Worm (Caenorhabditis elegans) whole organism, young adult: Measurements from ENCODE around the gene srx-73.

Experiments
- C06A6.2 ChIP-seq: fragments of 200-800 bp; sonication (Bioruptor generic); conservative IDR thresholded peaks from 2 replicates; pipeline ENCODE4 v1.3.6; 2022; ENCODE audit warnings: missing genetic modification characterization, missing compliant biosample characterization
- F10E7.11 ChIP-seq: sonication (generic microtip); optimal IDR thresholded peaks from 2 replicates; lab custom pipeline; 2017; ENCODE audit warnings: mild to moderate bottlenecking, missing genetic modification characterization, moderate library complexity, missing compliant biosample characterization
- F23B12.7 ChIP-seq: sonication (generic microtip); optimal IDR thresholded peaks from 2 replicates; lab custom pipeline; 2017; ENCODE audit warnings: missing genetic modification characterization, mild to moderate bottlenecking, missing compliant biosample characterization, antibody characterized with exemption, moderate library complexity; ENCODE audit not compliant: insufficient read depth
- F39B2.1 ChIP-seq: fragments of 200-800 bp; sonication (Bioruptor generic); IDR thresholded peaks from 2 replicates; pipeline ENCODE4 v1.3.6; 2022; ENCODE audit warnings: missing genetic modification reagents, missing genetic modification characterization, missing compliant biosample characterization
- K12H6.12 ChIP-seq: fragments of 200-800 bp; sonication (Bioruptor generic); optimal IDR thresholded peaks from 2 replicates; lab custom pipeline; 2018; ENCODE audit warnings: mild to moderate bottlenecking, missing genetic modification characterization, missing compliant biosample characterization
- T07F8.4 ChIP-seq: sonication (generic microtip); optimal IDR thresholded peaks from 2 replicates; lab custom pipeline; 2016; ENCODE audit warnings: mild to moderate bottlenecking, missing genetic modification characterization, moderate library complexity, missing compliant biosample characterization
- Y53G8AR.9 ChIP-seq: fragments of 200-800 bp; sonication (Bioruptor generic); conservative IDR thresholded peaks from 2 replicates; pipeline ENCODE4 v1.3.6; 2022; ENCODE audit warnings: missing genetic modification reagents, missing genetic modification characterization, missing compliant biosample characterization
- Y79H2A.3 ChIP-seq: fragments of 200-800 bp; sonication (Bioruptor generic); conservative IDR thresholded peaks from 2 replicates; pipeline ENCODE4 v1.3.6; 2022; ENCODE audit warnings: missing genetic modification reagents, missing genetic modification characterization, missing compliant biosample characterization
- ZK185.1 ChIP-seq: sonication (generic microtip); optimal IDR thresholded peaks from 2 replicates; lab custom pipeline; 2016; ENCODE audit warnings: mild to moderate bottlenecking, missing genetic modification characterization, missing compliant biosample characterization; ENCODE audit not compliant: poor library complexity, severe bottlenecking
- atf-7 ChIP-seq: sonication (generic microtip); optimal IDR thresholded peaks from 2 replicates; lab custom pipeline; 2017; ENCODE audit warnings: mild to moderate bottlenecking, missing genetic modification characterization, missing compliant biosample characterization
- attf-6 ChIP-seq: fragments of 200-800 bp; sonication (Bioruptor generic); IDR thresholded peaks from 2 replicates; pipeline ENCODE4 v1.3.6; 2022; ENCODE audit warnings: missing genetic modification reagents, missing genetic modification characterization, missing compliant biosample characterization
- bed-1 ChIP-seq: fragments of 200-800 bp; sonication (Bioruptor generic); IDR thresholded peaks from 2 replicates; pipeline ENCODE4 v1.3.6; 2022; ENCODE audit warnings: missing genetic modification reagents, missing genetic modification characterization, missing compliant biosample characterization
- ceh-100 ChIP-seq: fragments of 200-800 bp; sonication (Bioruptor generic); IDR thresholded peaks from 2 replicates; pipeline ENCODE4 v1.3.6; 2022; ENCODE audit warnings: missing genetic modification reagents, missing genetic modification characterization, missing compliant biosample characterization
- ceh-58 ChIP-seq: fragments of 200-800 bp; sonication (Bioruptor generic); IDR thresholded peaks from 2 replicates; pipeline ENCODE4 v1.3.6; 2022; ENCODE audit warnings: missing genetic modification characterization, missing compliant biosample characterization
- ceh-79 ChIP-seq: sonication (generic microtip); optimal IDR thresholded peaks from 2 replicates; lab custom pipeline; 2017; ENCODE audit warnings: mild to moderate bottlenecking, missing genetic modification characterization, missing compliant biosample characterization
- hmg-20 ChIP-seq: fragments of 200-800 bp; sonication (Bioruptor generic); IDR thresholded peaks from 2 replicates; pipeline ENCODE4 v1.3.6; 2022; ENCODE audit warnings: missing genetic modification reagents, missing genetic modification characterization, missing compliant biosample characterization
- hsf-1 ChIP-seq: fragments of 200-800 bp; sonication (Bioruptor generic); IDR thresholded peaks from 2 replicates; pipeline ENCODE4 v1.3.6; 2022; ENCODE audit warnings: missing genetic modification reagents, missing genetic modification characterization, missing compliant biosample characterization
- let-607 ChIP-seq, 2 experiments: fragments of 200-800 bp in 1 of 2; sonication (Bioruptor generic) in 1 of 2; sonication (generic microtip) in 1 of 2; optimal IDR thresholded peaks; 2 replicates each; lab custom pipeline; 2016 to 2018; ENCODE audit warnings: mild to moderate bottlenecking in 2 of 2, missing compliant biosample characterization in 2 of 2, missing genetic modification characterization in 2 of 2, moderate library complexity in 2 of 2, missing genotype in 1 of 2
- lin-26 ChIP-seq: fragments of 200-800 bp; sonication (Bioruptor generic); IDR thresholded peaks from 2 replicates; pipeline ENCODE4 v1.3.6; 2022; ENCODE audit warnings: missing genetic modification reagents, missing genetic modification characterization, missing compliant biosample characterization
- lin-35 ChIP-seq, 3 experiments: fragments of 150-350 bp in 2 of 3; sonication (generic microtip) in 1 of 3; optimal IDR thresholded peaks; 2 replicates each; lab custom pipeline; 2014 to 2018; ENCODE audit warnings: missing biosample characterization in 3 of 3, missing genetic modification characterization in 3 of 3, missing genetic modification reagents in 3 of 3
- madf-3 ChIP-seq: fragments of 200-800 bp; sonication (Bioruptor generic); IDR thresholded peaks from 2 replicates; pipeline ENCODE4 v1.3.6; 2022; ENCODE audit warnings: missing genetic modification reagents, missing genetic modification characterization, missing compliant biosample characterization
- madf-6 ChIP-seq: fragments of 200-800 bp; sonication (Bioruptor generic); IDR thresholded peaks from 2 replicates; pipeline ENCODE4 v1.3.6; 2022; ENCODE audit warnings: missing genetic modification reagents, missing genetic modification characterization, missing compliant biosample characterization
- nfya-1 ChIP-seq: sonication (generic microtip); optimal IDR thresholded peaks from 2 replicates; lab custom pipeline; 2017; ENCODE audit warnings: antibody characterized with exemption, missing compliant biosample characterization, missing genetic modification characterization, borderline replicate concordance; ENCODE audit not compliant: insufficient read depth
- nfya-2 ChIP-seq: fragments of 200-800 bp; sonication (Bioruptor generic); IDR thresholded peaks from 2 replicates; pipeline ENCODE4 v1.3.6; 2022; ENCODE audit warnings: missing genetic modification reagents, missing genetic modification characterization, missing compliant biosample characterization
- nfyb-1 ChIP-seq: fragments of 200-800 bp; sonication (Bioruptor generic); IDR thresholded peaks from 2 replicates; pipeline ENCODE4 v1.3.6; 2022; ENCODE audit warnings: missing genetic modification reagents, missing genetic modification characterization, missing compliant biosample characterization
- rcor-1 ChIP-seq: fragments of 200-800 bp; sonication (Bioruptor generic); IDR thresholded peaks from 2 replicates; pipeline ENCODE4 v1.3.6; 2022; ENCODE audit warnings: missing genetic modification reagents, missing genetic modification characterization, missing compliant biosample characterization
- rec-8 ChIP-seq, 2 experiments: sonication (generic microtip); optimal IDR thresholded peaks; 2 replicates each; lab custom pipeline; 2016; ENCODE audit warnings: mild to moderate bottlenecking in 2 of 2, missing genetic modification characterization in 2 of 2, missing genetic modification reagents in 2 of 2, missing genotype in 2 of 2, missing biosample characterization in 1 of 2, missing compliant biosample characterization in 1 of 2, moderate library complexity in 1 of 2
- sea-2 ChIP-seq: fragments of 200-800 bp; sonication (Bioruptor generic); IDR thresholded peaks from 2 replicates; pipeline ENCODE4 v1.3.6; 2022; ENCODE audit warnings: missing genetic modification characterization, missing compliant biosample characterization
- snpc-1.1 ChIP-seq: sonication (generic microtip); optimal IDR thresholded peaks from 2 replicates; lab custom pipeline; 2017; ENCODE audit warnings: missing genetic modification characterization, mild to moderate bottlenecking, missing compliant biosample characterization, antibody characterized with exemption, moderate library complexity, missing genotype, missing genetic modification reagents; ENCODE audit not compliant: insufficient read depth
- sptf-2 ChIP-seq: fragments of 200-800 bp; sonication (Bioruptor generic); optimal IDR thresholded peaks from 2 replicates; lab custom pipeline; 2018; ENCODE audit warnings: mild to moderate bottlenecking, missing genetic modification characterization, missing compliant biosample characterization
- tlf-1 ChIP-seq: fragments of 200-800 bp; sonication (Bioruptor generic); optimal IDR thresholded peaks from 2 replicates; lab custom pipeline; 2018; ENCODE audit warnings: mild to moderate bottlenecking, missing genetic modification characterization, missing compliant biosample characterization
- unc-130 ChIP-seq: sonication (generic microtip); optimal IDR thresholded peaks from 2 replicates; lab custom pipeline; 2016; ENCODE audit warnings: missing genetic modification reagents, missing genetic modification characterization, missing compliant biosample characterization
- zfh-2 ChIP-seq: fragments of 200-800 bp; sonication (Bioruptor generic); conservative IDR thresholded peaks from 2 replicates; pipeline ENCODE4 v1.3.6; 2022; ENCODE audit warnings: missing genetic modification reagents, missing genetic modification characterization, missing compliant biosample characterization
- ztf-22 ChIP-seq: fragments of 200-800 bp; sonication (Bioruptor generic); optimal IDR thresholded peaks from 2 replicates; lab custom pipeline; 2018; ENCODE audit warnings: mild to moderate bottlenecking, missing genetic modification characterization, moderate library complexity, missing compliant biosample characterization
- ztf-25 ChIP-seq: fragments of 200-800 bp; sonication (Bioruptor generic); IDR thresholded peaks from 2 replicates; pipeline ENCODE4 v1.3.6; 2022; ENCODE audit warnings: missing genetic modification reagents, missing genetic modification characterization, missing compliant biosample characterization
- ztf-28 ChIP-seq: fragments of 200-800 bp; sonication (Bioruptor generic); IDR thresholded peaks from 2 replicates; pipeline ENCODE4 v1.3.6; 2022; ENCODE audit warnings: missing genetic modification reagents, missing genetic modification characterization, missing compliant biosample characterization

The srx-73 gene

ce11 chrV:4665651-4666050 is at the start of gene srx-73:
TSS of gene srx-73 (minus strand) at chrV:4665751.
- TF ChIP-seq F23B12.7 (tag; lab: Kevin White, UChicago) (no peak), rec-8 (tag; optimal IDR thresholded peaks at IDR 0.05; lab: Kevin White, UChicago) (no peak), nfya-1 (no peak), ztf-22 (no peak), F10E7.11 (tag; lab: Kevin White, UChicago) (no peak), atf-7 (no peak), sea-2 (GFP tag; lab: Robert Waterston, UW) (no peak), hsf-1 (GFP tag; lab: Robert Waterston, UW) (no peak), madf-3 (GFP tag; lab: Robert Waterston, UW) (no peak), tlf-1 (GFP tag; lab: Kevin White, UChicago) (no peak)

- TF ChIP-seq bed-1 (GFP tag; lab: Robert Waterston, UW), result no peak
- no peak for TF ChIP-seq ZK185.1 (tag; lab: Kevin White, UChicago)
- no peak for TF ChIP-seq hmg-20
- TF ChIP-seq Y79H2A.3 (GFP tag; lab: Robert Waterston, UW), result no peak
- no peak for TF ChIP-seq let-607 (tag; optimal IDR thresholded peaks at IDR 0.05; lab: Kevin White, UChicago)
- TF ChIP-seq nfyb-1, result no peak
- no peak for TF ChIP-seq attf-6 (GFP tag; lab: Robert Waterston, UW)
- TF ChIP-seq madf-6 (GFP tag; lab: Robert Waterston, UW), result no peak
- TF ChIP-seq unc-130 (GFP tag; lab: Kevin White, UChicago), result no peak
- TF ChIP-seq sptf-2, result no peak
- no peak for TF ChIP-seq C06A6.2 (GFP tag; lab: Robert Waterston, UW)
- TF ChIP-seq T07F8.4 (tag; lab: Kevin White, UChicago), result no peak
- TF ChIP-seq ceh-79, result no peak
- no peak for TF ChIP-seq ztf-25 (GFP tag; lab: Robert Waterston, UW)
- TF ChIP-seq Y53G8AR.9 (GFP tag; lab: Robert Waterston, UW), result no peak
- no peak for TF ChIP-seq madf-3 (GFP tag; lab: Robert Waterston, UW)
These were observed 44.9 kb upstream of the srx-73 start, which contains the start of gene oac-24 for ce11 chrV:4710464-4710863. TSS of gene oac-24 (plus strand) at chrV:4710764.

- TF ChIP-seq F39B2.1 (GFP tag; lab: Robert Waterston, UW), result no peak
- no peak for TF ChIP-seq ztf-25 (GFP tag; lab: Robert Waterston, UW)
- no peak for TF ChIP-seq Y53G8AR.9 (GFP tag; lab: Robert Waterston, UW)
- no peak for TF ChIP-seq zfh-2 (GFP tag; lab: Robert Waterston, UW)
- no peak for TF ChIP-seq K12H6.12 (tag; lab: Kevin White, UChicago)
- no peak for TF ChIP-seq snpc-1.1 (tag; lab: Kevin White, UChicago)
- TF ChIP-seq rcor-1 (GFP tag; lab: Robert Waterston, UW), result no peak
- TF ChIP-seq nfya-2 (GFP tag; lab: Robert Waterston, UW), result no peak
- no peak for TF ChIP-seq lin-26 (GFP tag; lab: Robert Waterston, UW)
- TF ChIP-seq lin-35 (GFP tag; optimal IDR thresholded peaks at IDR 0.05; lab: Kevin White, UChicago), result no peak
- TF ChIP-seq ztf-28 (GFP tag; lab: Robert Waterston, UW), result no peak
- no peak for TF ChIP-seq ceh-58 (GFP tag; lab: Robert Waterston, UW)
- TF ChIP-seq ceh-100, result no peak
These were observed 42.1 kb upstream of the srx-73 start for ce11 chrV:4707646-4708045.
